Fruit fly (Drosophila melanogaster): ENCODE data around the gene hyx.

Gene hyx

DNA sequence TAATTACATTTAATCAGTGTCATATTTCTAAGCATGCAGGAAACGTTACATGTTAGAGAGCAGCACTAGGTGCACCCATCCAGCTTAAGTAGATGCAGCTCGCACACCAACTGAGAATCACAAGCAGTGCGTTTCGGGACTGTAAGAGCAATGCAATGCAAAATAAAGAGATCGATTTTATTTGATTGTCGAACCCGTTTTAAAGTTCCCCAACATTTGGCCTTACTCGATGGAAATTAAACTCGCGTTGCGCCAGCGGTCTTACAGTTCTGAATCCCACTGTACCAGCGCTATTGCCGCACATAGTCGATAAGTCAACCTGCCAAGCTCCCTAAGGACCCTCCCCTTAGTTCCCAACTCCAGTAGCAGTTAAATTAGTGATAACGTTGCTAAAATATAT lies 24.2 kb downstream of the hyx start:
- no peak for TF ChIP-seq usp (GFP tag; optimal IDR thresholded peaks at IDR 0.05)
- TF ChIP-seq Hnf4 (GFP tag; optimal IDR thresholded peaks at IDR 0.05) = no peak
- no peak for TF ChIP-seq sv (GFP tag; optimal IDR thresholded peaks at IDR 0.05)
- TF ChIP-seq Dif (GFP tag; optimal IDR thresholded peaks at IDR 0.05; ENCODE audit: partially characterized antibody) = no peak
- no peak for TF ChIP-seq fru (GFP tag; optimal IDR thresholded peaks at IDR 0.05)
- no peak for TF ChIP-seq dl (GFP tag; optimal IDR thresholded peaks at IDR 0.05; ENCODE audit: insufficient read depth in 1 of 2, partially characterized antibody in 2 of 2)
- TF ChIP-seq N (GFP tag; optimal IDR thresholded peaks at IDR 0.05) = no peak
- no peak for TF ChIP-seq Mio (GFP tag; optimal IDR thresholded peaks at IDR 0.05)
- TF ChIP-seq woc (GFP tag; optimal IDR thresholded peaks at IDR 0.05) = no peak
- no peak for TF ChIP-seq br (GFP tag; optimal IDR thresholded peaks at IDR 0.05)
- TF ChIP-seq lola (GFP tag; optimal IDR thresholded peaks at IDR 0.05) = no peak
- TF ChIP-seq sage (GFP tag; optimal IDR thresholded peaks at IDR 0.05) = no peak
- peak; percentile 14 for TF ChIP-seq ey (GFP tag; optimal IDR thresholded peaks at IDR 0.05)
- TF ChIP-seq dmrt93B (GFP tag; optimal IDR thresholded peaks at IDR 0.05) = no peak
- no peak for TF ChIP-seq h (GFP tag; optimal IDR thresholded peaks at IDR 0.05)
- peak; percentile 25 for TF ChIP-seq rgr (GFP tag; optimal IDR thresholded peaks at IDR 0.05)
- TF ChIP-seq Abd-B (GFP tag; optimal IDR thresholded peaks at IDR 0.05) = no peak
- TF ChIP-seq Hr78 (GFP tag; optimal IDR thresholded peaks at IDR 0.05) = no peak
- no peak for TF ChIP-seq jim (GFP tag; optimal IDR thresholded peaks at IDR 0.05)
- TF ChIP-seq CG9705 (GFP tag; optimal IDR thresholded peaks at IDR 0.05) = no peak
- TF ChIP-seq tai (GFP tag; optimal IDR thresholded peaks at IDR 0.05) = no peak
- no peak for TF ChIP-seq Hr83 (GFP tag; optimal IDR thresholded peaks at IDR 0.05; ENCODE audit: poor library complexity, severe bottlenecking)
- peak in 1 of 2 experiments; percentile 31 for TF ChIP-seq foxo (GFP tag; optimal IDR thresholded peaks at IDR 0.05)

DNA sequence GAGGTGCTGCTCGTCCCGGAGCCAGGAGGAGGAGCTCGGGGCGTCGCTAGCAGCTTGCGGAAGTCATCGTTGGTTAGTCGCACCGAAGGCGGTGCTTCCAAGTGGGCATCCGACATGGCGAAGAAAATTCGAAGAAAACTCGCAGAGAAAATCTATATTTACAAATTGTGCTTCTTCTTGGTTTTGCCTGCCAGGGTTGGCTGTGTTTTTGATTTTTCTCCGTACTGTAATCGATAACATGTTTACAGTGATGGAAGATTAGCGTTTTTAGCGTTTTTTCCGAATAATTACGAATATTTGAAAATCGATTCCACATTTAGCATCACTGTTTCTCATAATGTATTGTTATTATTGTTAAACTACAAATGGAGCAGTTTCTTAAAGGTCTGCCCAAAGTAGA lies 26.3 kb downstream of the hyx start, which contains the start of the genes beag and Ada:
beag (minus strand) TSS at position 205 of the 400 bp plus-strand sequence.
Ada (plus strand) TSS at position 310 of the 400 bp plus-strand sequence.
- TF ChIP-seq Hr78 (GFP tag; optimal IDR thresholded peaks at IDR 0.05) = no peak
- TF ChIP-seq rgr (GFP tag; optimal IDR thresholded peaks at IDR 0.05) = no peak
- TF ChIP-seq Hr83 (GFP tag; optimal IDR thresholded peaks at IDR 0.05; ENCODE audit: poor library complexity, severe bottlenecking) = no peak
- TF ChIP-seq ey (GFP tag; optimal IDR thresholded peaks at IDR 0.05) = no peak
- peak; percentile 15 for TF ChIP-seq Sp1 (GFP tag; optimal IDR thresholded peaks at IDR 0.05)
- TF ChIP-seq pan (optimal IDR thresholded peaks at IDR 0.05) = no peak
- TF ChIP-seq jim (GFP tag; optimal IDR thresholded peaks at IDR 0.05) = no peak
- TF ChIP-seq CG9705 (GFP tag; optimal IDR thresholded peaks at IDR 0.05) = peak; percentile 29
- TF ChIP-seq brk (GFP tag; optimal IDR thresholded peaks at IDR 0.05) = no peak
- no peak for TF ChIP-seq CG32264 (GFP tag; optimal IDR thresholded peaks at IDR 0.05)
- TF ChIP-seq foxo (GFP tag; optimal IDR thresholded peaks at IDR 0.05) = peak in 1 of 2 experiments; percentile 42
- TF ChIP-seq sv (GFP tag; optimal IDR thresholded peaks at IDR 0.05) = peak; percentile 8
- no peak for TF ChIP-seq fru (GFP tag; optimal IDR thresholded peaks at IDR 0.05)
- TF ChIP-seq tai (GFP tag; optimal IDR thresholded peaks at IDR 0.05) = no peak
- no peak for TF ChIP-seq Rel (GFP tag; optimal IDR thresholded peaks at IDR 0.05)
- no peak for TF ChIP-seq Rel (tag; optimal IDR thresholded peaks at IDR 0.05)
- no peak for TF ChIP-seq Mio (GFP tag; optimal IDR thresholded peaks at IDR 0.05)
- no peak for TF ChIP-seq psq (GFP tag; optimal IDR thresholded peaks at IDR 0.05)
- TF ChIP-seq HLH106 (tag; optimal IDR thresholded peaks at IDR 0.05) = peak; percentile 31
- TF ChIP-seq br (GFP tag; optimal IDR thresholded peaks at IDR 0.05) = no peak
- no peak for TF ChIP-seq Dif (GFP tag; optimal IDR thresholded peaks at IDR 0.05; ENCODE audit: partially characterized antibody)
- TF ChIP-seq Abd-B (GFP tag; optimal IDR thresholded peaks at IDR 0.05) = no peak
- TF ChIP-seq dsf (GFP tag; optimal IDR thresholded peaks at IDR 0.05; ENCODE audit: borderline replicate concordance) = no peak
- TF ChIP-seq Myc (optimal IDR thresholded peaks at IDR 0.05) = peak; percentile 89
- TF ChIP-seq usp (GFP tag; optimal IDR thresholded peaks at IDR 0.05) = no peak

DNA sequence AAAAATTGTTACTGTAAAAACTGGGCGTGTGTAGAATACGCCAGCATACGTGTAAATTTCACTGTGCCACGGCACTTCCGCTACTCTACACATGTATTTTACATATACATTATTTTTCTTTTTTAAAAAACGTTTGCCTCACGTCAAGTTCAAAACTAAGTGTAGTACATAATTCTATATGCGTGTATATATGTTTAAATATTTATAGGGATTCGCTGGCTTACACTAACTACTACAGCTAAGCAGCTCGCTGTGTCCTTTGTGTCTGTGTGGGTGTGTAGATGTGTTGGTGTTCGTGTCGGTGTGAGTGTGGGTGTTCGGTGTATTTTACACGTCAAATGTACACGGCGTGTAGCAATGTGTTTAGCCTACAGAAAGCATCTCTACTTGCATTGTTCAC lies 29.9 kb downstream of the hyx start:
- no peak for TF ChIP-seq Dfd (GFP tag; optimal IDR thresholded peaks at IDR 0.05)
- TF ChIP-seq lola (GFP tag; optimal IDR thresholded peaks at IDR 0.05) = no peak
- no peak for TF ChIP-seq HLH106 (tag; optimal IDR thresholded peaks at IDR 0.05)
- TF ChIP-seq Jra (GFP tag; optimal IDR thresholded peaks at IDR 0.05) = no peak
- no peak for TF ChIP-seq CG9705 (GFP tag; optimal IDR thresholded peaks at IDR 0.05)
- TF ChIP-seq foxo (GFP tag; optimal IDR thresholded peaks at IDR 0.05) = no peak
- TF ChIP-seq Rel (GFP tag; optimal IDR thresholded peaks at IDR 0.05) = no peak
- no peak for TF ChIP-seq Rel (tag; optimal IDR thresholded peaks at IDR 0.05)
- no peak for TF ChIP-seq CrebA (GFP tag; optimal IDR thresholded peaks at IDR 0.05; ENCODE audit: borderline replicate concordance)

Measured in whole organism, wandering third instar larva.